Fruit fly (Drosophila melanogaster) whole organism, embryonic: Measurements from ENCODE around the gene Nagk.

Experiments
- Antp ChIP-seq: fragments of 200-800 bp; sonication (Bioruptor generic); optimal IDR thresholded peaks from 3 replicates; lab custom pipeline; 2016; ENCODE audit warnings: missing biosample characterization, missing genetic modification characterization
- Atf6 ChIP-seq: fragments of 200-800 bp; sonication (Bioruptor generic); IDR thresholded peaks from 2 replicates; pipeline ENCODE4 v1.3.6; 2022; ENCODE audit warnings: missing biosample characterization, missing genetic modification characterization
- CG10267 ChIP-seq: fragments of 200-800 bp; sonication (Bioruptor generic); optimal IDR thresholded peaks from 2 replicates; lab custom pipeline; 2018; ENCODE audit warnings: missing biosample characterization, mild to moderate bottlenecking, missing genetic modification characterization, moderate library complexity
- CG10565 ChIP-seq: fragments of 200-800 bp; sonication (Bioruptor generic); optimal IDR thresholded peaks from 3 replicates; lab custom pipeline; 2016; ENCODE audit warnings: missing biosample characterization, mild to moderate bottlenecking, missing genetic modification characterization
- CG11695 ChIP-seq: fragments of 200-800 bp; sonication (Bioruptor generic); IDR thresholded peaks from 3 replicates; pipeline ENCODE4 v1.3.6; 2022; ENCODE audit warnings: missing biosample characterization, missing genetic modification characterization
- CG11696 ChIP-seq: fragments of 200-800 bp; sonication (Bioruptor generic); IDR thresholded peaks from 2 replicates; pipeline ENCODE4 v1.3.6; 2022; ENCODE audit warnings: missing biosample characterization, missing genetic modification characterization
- CG12299 ChIP-seq: fragments of 200-800 bp; sonication (Bioruptor generic); optimal IDR thresholded peaks from 2 replicates; lab custom pipeline; 2018; ENCODE audit warnings: missing biosample characterization, mild to moderate bottlenecking, missing genetic modification characterization
- CG13424 ChIP-seq: fragments of 200-800 bp; sonication (Bioruptor generic); optimal IDR thresholded peaks from 2 replicates; lab custom pipeline; 2019; ENCODE audit warnings: missing biosample characterization, mild to moderate bottlenecking, missing genetic modification characterization, moderate library complexity
- CG14014 ChIP-seq: fragments of 200-800 bp; sonication (Bioruptor generic); IDR thresholded peaks from 2 replicates; pipeline ENCODE4 v1.3.6; 2022; ENCODE audit warnings: missing biosample characterization, missing genetic modification characterization
- CG15011 ChIP-seq: fragments of 200-800 bp; sonication (Bioruptor generic); optimal IDR thresholded peaks from 3 replicates; lab custom pipeline; 2018; ENCODE audit warnings: missing biosample characterization, mild to moderate bottlenecking, missing genetic modification characterization
- CG1792 ChIP-seq: fragments of 200-800 bp; sonication (Bioruptor generic); optimal IDR thresholded peaks from 2 replicates; lab custom pipeline; 2016; ENCODE audit warnings: missing biosample characterization, missing genetic modification characterization
- CG18011 ChIP-seq: fragments of 200-800 bp; sonication (Bioruptor generic); optimal IDR thresholded peaks from 2 replicates; lab custom pipeline; 2017; ENCODE audit warnings: missing biosample characterization, missing genetic modification characterization, mild to moderate bottlenecking, moderate library complexity, missing genotype
- CG18262 ChIP-seq: fragments of 200-800 bp; optimal IDR thresholded peaks from 3 replicates; lab custom pipeline; 2019; ENCODE audit warnings: missing biosample characterization, mild to moderate bottlenecking, missing genetic modification characterization, moderate library complexity
- CG18764 ChIP-seq: fragments of 200-800 bp; sonication (Bioruptor generic); optimal IDR thresholded peaks from 3 replicates; lab custom pipeline; 2016; ENCODE audit warnings: missing biosample characterization, missing genetic modification characterization
- CG2202 ChIP-seq: fragments of 200-800 bp; sonication (Bioruptor generic); optimal IDR thresholded peaks from 2 replicates; lab custom pipeline; 2018; ENCODE audit warnings: missing biosample characterization, mild to moderate bottlenecking, missing genetic modification characterization
- CG31365 ChIP-seq: fragments of 200-800 bp; sonication (Bioruptor generic); optimal IDR thresholded peaks from 2 replicates; lab custom pipeline; 2018; ENCODE audit warnings: missing biosample characterization, mild to moderate bottlenecking, missing genetic modification characterization
- CG33213 ChIP-seq: fragments of 200-800 bp; sonication (Bioruptor generic); optimal IDR thresholded peaks from 3 replicates; lab custom pipeline; 2016; ENCODE audit warnings: missing biosample characterization, missing genetic modification characterization
- CG3847 ChIP-seq: fragments of 200-800 bp; sonication (Bioruptor generic); IDR thresholded peaks from 2 replicates; pipeline ENCODE4 v1.3.6; 2022; ENCODE audit warnings: missing biosample characterization, missing genetic modification characterization
- CG6254 ChIP-seq: fragments of 200-800 bp; sonication (Bioruptor generic); optimal IDR thresholded peaks from 3 replicates; lab custom pipeline; 2017; ENCODE audit warnings: mild to moderate bottlenecking, missing biosample characterization, missing genetic modification reagents, missing genetic modification characterization
- CG6272 ChIP-seq: fragments of 200-800 bp; sonication (Bioruptor generic); IDR thresholded peaks from 2 replicates; pipeline ENCODE4 v1.3.6; 2022; ENCODE audit warnings: missing biosample characterization, missing genetic modification characterization
- CG7271 ChIP-seq: fragments of 200-800 bp; sonication (Bioruptor generic); optimal IDR thresholded peaks from 2 replicates; lab custom pipeline; 2018; ENCODE audit warnings: missing biosample characterization, mild to moderate bottlenecking, missing genetic modification characterization, moderate library complexity
- CG8388 ChIP-seq: fragments of 200-800 bp; sonication (Bioruptor generic); optimal IDR thresholded peaks from 2 replicates; lab custom pipeline; 2019; ENCODE audit warnings: missing biosample characterization, mild to moderate bottlenecking, missing genetic modification characterization, moderate library complexity
- CG8944 ChIP-seq: fragments of 200-800 bp; sonication (Bioruptor generic); optimal IDR thresholded peaks from 3 replicates; lab custom pipeline; 2016; ENCODE audit warnings: missing biosample characterization, missing genetic modification characterization
- CG9609 ChIP-seq: fragments of 200-800 bp; sonication (Bioruptor generic); optimal IDR thresholded peaks from 3 replicates; lab custom pipeline; 2016; ENCODE audit warnings: missing biosample characterization, missing genetic modification characterization
- CHES-1-like ChIP-seq: fragments of 200-800 bp; sonication (Bioruptor generic); optimal IDR thresholded peaks from 2 replicates; lab custom pipeline; 2016; ENCODE audit warnings: missing biosample characterization, missing genetic modification characterization
- D ChIP-seq, 2 experiments: fragments of 200-800 bp in 1 of 2; fragments of >200 bp in 1 of 2; sonication (Bioruptor generic) in 1 of 2; optimal IDR thresholded peaks; 2 replicates in 1 of 2; 3 replicates in 1 of 2; lab custom pipeline; 2017; ENCODE audit warnings: mild to moderate bottlenecking in 1 of 2, missing biosample characterization in 1 of 2, missing genetic modification characterization in 1 of 2, missing genetic modification reagents in 1 of 2
- Dad ChIP-seq: fragments of 200-800 bp; sonication (Bioruptor generic); optimal IDR thresholded peaks from 3 replicates; lab custom pipeline; 2016; ENCODE audit warnings: missing biosample characterization, missing genetic modification characterization
- GATAe ChIP-seq: fragments of 200-800 bp; sonication (Bioruptor generic); conservative IDR thresholded peaks from 2 replicates; pipeline ENCODE4 v1.3.6; 2022; ENCODE audit warnings: missing biosample characterization, missing genetic modification characterization
- Gug ChIP-seq: fragments of 200-800 bp; sonication (Bioruptor generic); IDR thresholded peaks from 4 replicates; pipeline ENCODE4 v1.3.6; 2022; ENCODE audit warnings: missing biosample characterization, missing genetic modification characterization
- HLH54F ChIP-seq: fragments of 200-800 bp; sonication (Bioruptor generic); optimal IDR thresholded peaks from 3 replicates; lab custom pipeline; 2016; ENCODE audit warnings: missing biosample characterization, missing genetic modification characterization
- HmgZ ChIP-seq: fragments of 200-800 bp; sonication (Bioruptor generic); optimal IDR thresholded peaks from 2 replicates; lab custom pipeline; 2018; ENCODE audit warnings: missing biosample characterization, mild to moderate bottlenecking, missing genetic modification characterization
- Max ChIP-seq: fragments of 200-800 bp; sonication (Bioruptor generic); optimal IDR thresholded peaks from 2 replicates; lab custom pipeline; 2016; ENCODE audit warnings: missing biosample characterization, mild to moderate bottlenecking, missing genetic modification characterization
- amos ChIP-seq: fragments of 200-800 bp; sonication (Bioruptor generic); IDR thresholded peaks from 2 replicates; pipeline ENCODE4 v1.3.6; 2022; ENCODE audit warnings: missing biosample characterization, missing genetic modification characterization; ENCODE audit not compliant: partially characterized antibody
- bigmax ChIP-seq: fragments of 200-800 bp; sonication (Bioruptor generic); optimal IDR thresholded peaks from 2 replicates; lab custom pipeline; 2018; ENCODE audit warnings: missing biosample characterization, mild to moderate bottlenecking, missing genetic modification characterization
- cad ChIP-seq: fragments of >200 bp; optimal IDR thresholded peaks from 2 replicates; lab custom pipeline; 2017; ENCODE audit warnings: missing biosample characterization, missing genetic modification characterization
- chif ChIP-seq, 2 experiments: fragments of 200-800 bp; sonication (Bioruptor generic); optimal IDR thresholded peaks; 3 replicates each; lab custom pipeline; 2016; ENCODE audit warnings: missing biosample characterization in 2 of 2, missing genetic modification characterization in 2 of 2
- ems ChIP-seq: fragments of 200-800 bp; sonication (Bioruptor generic); optimal IDR thresholded peaks from 3 replicates; lab custom pipeline; 2016; ENCODE audit warnings: missing biosample characterization, missing genetic modification characterization
- fru ChIP-seq: fragments of >200 bp; optimal IDR thresholded peaks from 2 replicates; lab custom pipeline; 2017
- gsb ChIP-seq: fragments of 200-800 bp; sonication (Bioruptor generic); IDR thresholded peaks from 2 replicates; pipeline ENCODE4 v1.3.6; 2022; ENCODE audit warnings: missing biosample characterization, missing genetic modification characterization
- inv ChIP-seq: fragments of 200-800 bp; sonication (Bioruptor generic); IDR thresholded peaks from 2 replicates; pipeline ENCODE4 v1.3.6; 2022; ENCODE audit warnings: missing biosample characterization, missing genetic modification characterization; ENCODE audit not compliant: partially characterized antibody
- knrl ChIP-seq: fragments of 200-800 bp; sonication (Bioruptor generic); IDR thresholded peaks from 3 replicates; pipeline ENCODE4 v1.3.6; 2022; ENCODE audit warnings: missing biosample characterization, missing genetic modification characterization; ENCODE audit not compliant: partially characterized antibody
- maf-S ChIP-seq: fragments of 200-800 bp; sonication (Bioruptor generic); optimal IDR thresholded peaks from 2 replicates; lab custom pipeline; 2016; ENCODE audit warnings: missing biosample characterization, missing genetic modification characterization
- mld ChIP-seq: fragments of 200-800 bp; sonication (Bioruptor generic); IDR thresholded peaks from 3 replicates; pipeline ENCODE4 v1.3.6; 2022; ENCODE audit warnings: missing biosample characterization, missing genetic modification characterization; ENCODE audit not compliant: partially characterized antibody
- nerfin-2 ChIP-seq: fragments of 200-800 bp; sonication (Bioruptor generic); IDR thresholded peaks from 2 replicates; pipeline ENCODE4 v1.3.6; 2022; ENCODE audit warnings: missing biosample characterization, missing genetic modification characterization; ENCODE audit not compliant: partially characterized antibody
- org-1 ChIP-seq: fragments of 200-800 bp; sonication (Bioruptor generic); optimal IDR thresholded peaks from 2 replicates; lab custom pipeline; 2017; ENCODE audit warnings: missing biosample characterization, missing genetic modification characterization
- otp ChIP-seq: fragments of 200-800 bp; sonication (Bioruptor generic); IDR thresholded peaks from 3 replicates; pipeline ENCODE4, ENCODE4 v1.3.6; 2022; ENCODE audit warnings: missing biosample characterization, missing genetic modification characterization
- p53 ChIP-seq: fragments of 200-800 bp; sonication (Bioruptor generic); optimal IDR thresholded peaks from 2 replicates; lab custom pipeline; 2016; ENCODE audit warnings: missing biosample characterization, missing genetic modification characterization
- zen ChIP-seq: fragments of 200-800 bp; sonication (Bioruptor generic); optimal IDR thresholded peaks from 3 replicates; lab custom pipeline; 2018; ENCODE audit warnings: missing biosample characterization, mild to moderate bottlenecking, missing genetic modification characterization, moderate library complexity

Gene Nagk

dm6 chr3R:15319912-15320746 is 22.9 kb downstream of the Nagk start, which contains the start of the genes CG6276 and CG44040 (continued):
- TF ChIP-seq CG6254 (no peak), CG3847 (GFP tag; lab: Robert Waterston, UW) (no peak), Max (GFP tag; lab: Kevin White, UChicago) (peak; percentile 11), CG7271 (tag; lab: Kevin White, UChicago) (no peak), CG2202 (no peak), Atf6 (GFP tag; lab: Robert Waterston, UW) (peak; percentile 62; the same call in 1 of the 2 replicates), D (optimal IDR thresholded peaks at IDR 0.05; lab: Kevin White, UChicago) (no peak), D (GFP tag; optimal IDR thresholded peaks at IDR 0.05; lab: Kevin White, UChicago) (peak; percentile 12), CG10267 (tag; lab: Kevin White, UChicago) (peak; percentile 13), nerfin-2 (no peak), CHES-1-like (GFP tag; lab: Kevin White, UChicago) (peak; percentile 30), otp (GFP tag; lab: Robert Waterston, UW) (0 out of 3 replicates have a peak, but pooled peaks have one; percentile 23), CG18011 (GFP tag; lab: Kevin White, UChicago) (no peak), CG31365 (tag; lab: Kevin White, UChicago) (peak; percentile 17), gsb (GFP tag; lab: Robert Waterston, UW) (no peak), CG11696 (GFP tag; lab: Robert Waterston, UW) (peak; percentile 11; the same call in 1 of the 2 replicates), CG11695 (GFP tag; lab: Robert Waterston, UW) (peak; percentile 6; the same call in 1 of the 3 replicates), zen (tag; lab: Kevin White, UChicago) (no peak), ems (GFP tag; lab: Kevin White, UChicago) (peak; percentile 38), Antp (GFP tag; lab: Kevin White, UChicago) (peak; percentile 32), CG18262 (tag; lab: Kevin White, UChicago) (peak; percentile 48), CG14014 (GFP tag; lab: Robert Waterston, UW) (peak; percentile 54; the same call in 1 of the 2 replicates), HLH54F (peak; percentile 21), p53 (GFP tag; lab: Kevin White, UChicago) (peak; percentile 23), fru (lab: Kevin White, UChicago) (no peak), inv (GFP tag; lab: Robert Waterston, UW) (no peak), maf-S (GFP tag; lab: Kevin White, UChicago) (no peak), CG8388 (GFP tag; lab: Kevin White, UChicago) (peak; percentile 32), CG18764 (GFP tag; lab: Kevin White, UChicago) (no peak), org-1 (GFP tag; lab: Kevin White, UChicago) (peak; percentile 13), CG15011 (GFP tag; lab: Kevin White, UChicago) (no peak), GATAe (GFP tag; lab: Robert Waterston, UW) (no peak), CG6272 (GFP tag; lab: Robert Waterston, UW) (no peak), Gug (GFP tag; lab: Robert Waterston, UW) (peak; percentile 19; the same call in 1 of the 4 replicates), CG13424 (tag; lab: Kevin White, UChicago) (peak; percentile 55), HmgZ (peak; percentile 23), Dad (GFP tag; lab: Kevin White, UChicago) (peak; percentile 60), knrl (GFP tag; lab: Robert Waterston, UW) (no peak), mld (GFP tag; lab: Robert Waterston, UW) (no peak), bigmax (GFP tag; lab: Kevin White, UChicago) (no peak), CG10565 (GFP tag; lab: Kevin White, UChicago) (no peak), chif (GFP tag; optimal IDR thresholded peaks at IDR 0.05; lab: Kevin White, UChicago) (peak in 1 of 2 experiments; percentile 25), CG1792 (GFP tag; lab: Kevin White, UChicago) (peak; percentile 63), CG9609 (GFP tag; lab: Kevin White, UChicago) (peak; percentile 32), CG8944 (GFP tag; lab: Kevin White, UChicago) (peak; percentile 13), amos (peak; percentile 19; the same call in 1 of the 2 replicates), CG12299 (peak; percentile 56), cad (no peak), CG33213 (GFP tag; lab: Kevin White, UChicago) (peak; percentile 14)
